Fruit fly (Drosophila melanogaster): ENCODE data around the gene CG32069.

Gene CG32069

DNA sequence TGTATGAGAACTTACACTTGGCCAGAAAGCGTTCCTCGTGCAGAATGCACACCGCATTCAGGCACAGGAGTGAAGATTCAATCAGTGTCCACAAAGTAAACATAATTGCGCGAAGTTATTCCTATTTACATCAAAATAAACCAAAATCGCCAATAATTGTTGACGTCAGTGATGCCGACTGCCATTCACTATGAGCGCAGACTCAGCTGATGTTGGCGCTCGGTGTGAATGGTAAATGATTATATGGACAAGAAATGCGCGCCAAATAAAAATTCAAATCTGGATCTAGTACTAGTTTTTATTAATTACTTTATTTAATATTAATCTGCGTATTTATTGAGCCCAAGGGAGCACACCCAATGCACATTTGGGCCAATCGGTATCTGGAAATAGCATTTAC lies at the start of gene CG32069:
CG32069 (minus strand) TSS at position 174 of the 400 bp plus-strand sequence.
- no peak for TF ChIP-seq CG14655 (GFP tag; optimal IDR thresholded peaks at IDR 0.05)
- TF ChIP-seq Pif1A (GFP tag; optimal IDR thresholded peaks at IDR 0.05): no peak

dm6 chr3L:11109454-11109853 lies 47.0 kb upstream of the CG32069 start, which contains the start of the genes CG34012 and emei:
Gene CG34012, minus strand, starts transcription at chr3L:11109505.
Gene emei, plus strand, starts transcription at chr3L:11109690.
- TF ChIP-seq CG17806 (tag; optimal IDR thresholded peaks at IDR 0.05) (no peak), CG8159 (tag; optimal IDR thresholded peaks at IDR 0.05) (no peak), CG9948 (tag; optimal IDR thresholded peaks at IDR 0.05) (no peak), Ets98B (GFP tag; IDR thresholded peaks at IDR 0.05) (no peak), CG12605 (GFP tag; IDR thresholded peaks at IDR 0.05) (no peak), gl (tag; optimal IDR thresholded peaks at IDR 0.05) (no peak), Pif1A (GFP tag; optimal IDR thresholded peaks at IDR 0.05) (no peak), fd96Ca (GFP tag; IDR thresholded peaks at IDR 0.05) (no peak), Pif1B (GFP tag; optimal IDR thresholded peaks at IDR 0.05) (no peak), Snoo (tag; optimal IDR thresholded peaks at IDR 0.05) (no peak), CG14655 (GFP tag; optimal IDR thresholded peaks at IDR 0.05) (no peak), CG8301 (tag; optimal IDR thresholded peaks at IDR 0.05) (no peak), D1 (tag; optimal IDR thresholded peaks at IDR 0.05) (no peak)

- no peak for TF ChIP-seq Pif1A (GFP tag; optimal IDR thresholded peaks at IDR 0.05)
- no peak for TF ChIP-seq CG14655 (GFP tag; optimal IDR thresholded peaks at IDR 0.05)
- TF ChIP-seq CG17806 (tag; optimal IDR thresholded peaks at IDR 0.05): no peak
- TF ChIP-seq Ets98B (GFP tag; IDR thresholded peaks at IDR 0.05): no peak
- TF ChIP-seq CG9948 (tag; optimal IDR thresholded peaks at IDR 0.05): no peak
- no peak for TF ChIP-seq Pif1B (GFP tag; optimal IDR thresholded peaks at IDR 0.05)
- TF ChIP-seq CG15710 (tag; optimal IDR thresholded peaks at IDR 0.05): no peak
- TF ChIP-seq CG8159 (tag; optimal IDR thresholded peaks at IDR 0.05): no peak
- no peak for TF ChIP-seq CG8301 (tag; optimal IDR thresholded peaks at IDR 0.05)
- no peak for TF ChIP-seq fd96Ca (GFP tag; IDR thresholded peaks at IDR 0.05)
- no peak for TF ChIP-seq D1 (tag; optimal IDR thresholded peaks at IDR 0.05)
- TF ChIP-seq rn (GFP tag; IDR thresholded peaks at IDR 0.05): no peak
Measured at dm6 chr3L:11107935-11108334, 45.5 kb upstream of the CG32069 start, which contains the start of gene CG12522. Gene CG12522, plus strand, starts transcription at chr3L:11108235.

DNA sequence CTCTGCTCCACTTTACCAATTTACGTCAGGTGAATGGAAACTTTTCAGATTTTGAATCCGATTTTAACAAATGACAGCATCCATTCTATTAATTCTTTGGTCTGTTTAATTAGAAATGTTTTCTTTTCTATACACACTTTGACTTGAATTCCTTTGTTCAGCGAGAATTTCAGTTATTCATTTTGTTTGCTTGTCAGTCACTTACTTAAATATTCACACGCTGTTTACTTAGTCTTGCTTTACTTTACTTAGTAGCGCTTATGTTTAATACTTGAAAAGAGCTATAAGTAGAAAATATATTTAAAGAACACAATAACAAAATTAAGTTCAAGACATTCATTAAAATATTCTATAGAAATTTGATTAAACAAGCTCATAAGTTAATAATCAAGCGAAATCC lies 45.0 kb upstream of the CG32069 start, which contains the start of gene CG32073:
CG32073 (minus strand) TSS at position 151 of the 400 bp plus-strand sequence.
- TF ChIP-seq CG9948 (tag; optimal IDR thresholded peaks at IDR 0.05) (no peak), Snoo (tag; optimal IDR thresholded peaks at IDR 0.05) (no peak), CG14655 (GFP tag; optimal IDR thresholded peaks at IDR 0.05) (no peak), CG12605 (GFP tag; IDR thresholded peaks at IDR 0.05) (no peak), CG8301 (tag; optimal IDR thresholded peaks at IDR 0.05) (no peak), Pif1A (GFP tag; optimal IDR thresholded peaks at IDR 0.05) (no peak), CG13204 (GFP tag; optimal IDR thresholded peaks at IDR 0.05) (no peak), CG8159 (tag; optimal IDR thresholded peaks at IDR 0.05) (no peak)

dm6 chr3L:11103773-11104172 lies 41.4 kb upstream of the CG32069 start, which contains the start of gene CG32071:
Gene CG32071, minus strand, starts transcription at chr3L:11103873.
- TF ChIP-seq CG9948 (tag; optimal IDR thresholded peaks at IDR 0.05) (no peak), Snoo (tag; optimal IDR thresholded peaks at IDR 0.05) (no peak), rn (GFP tag; IDR thresholded peaks at IDR 0.05) (no peak), CG12605 (GFP tag; IDR thresholded peaks at IDR 0.05) (no peak), Pif1B (GFP tag; optimal IDR thresholded peaks at IDR 0.05) (no peak), CG10348 (GFP tag; IDR thresholded peaks at IDR 0.05) (no peak), gl (tag; optimal IDR thresholded peaks at IDR 0.05) (no peak), CG34367 (tag; optimal IDR thresholded peaks at IDR 0.05) (no peak), CG17806 (tag; optimal IDR thresholded peaks at IDR 0.05) (no peak), CG15710 (tag; optimal IDR thresholded peaks at IDR 0.05) (no peak), CG32121 (GFP tag; IDR thresholded peaks at IDR 0.05) (no peak), CG8301 (tag; optimal IDR thresholded peaks at IDR 0.05) (no peak), CG14655 (GFP tag; optimal IDR thresholded peaks at IDR 0.05) (no peak), Pif1A (GFP tag; optimal IDR thresholded peaks at IDR 0.05) (no peak)

- TF ChIP-seq CG32121 (GFP tag; IDR thresholded peaks at IDR 0.05) (no peak), CG14655 (GFP tag; optimal IDR thresholded peaks at IDR 0.05) (no peak), CG9948 (tag; optimal IDR thresholded peaks at IDR 0.05) (no peak), Snoo (tag; optimal IDR thresholded peaks at IDR 0.05) (no peak), CG8301 (tag; optimal IDR thresholded peaks at IDR 0.05) (no peak), fd96Ca (GFP tag; IDR thresholded peaks at IDR 0.05) (no peak), Pif1B (GFP tag; optimal IDR thresholded peaks at IDR 0.05) (no peak), CG12605 (GFP tag; IDR thresholded peaks at IDR 0.05) (no peak), CG8159 (tag; optimal IDR thresholded peaks at IDR 0.05) (no peak)
Measured at dm6 chr3L:11102930-11103329, 40.5 kb upstream of the CG32069 start, which contains the start of gene Elo68alpha. Gene Elo68alpha, minus strand, starts transcription at chr3L:11103030.

- no peak for TF ChIP-seq CG13204 (GFP tag; optimal IDR thresholded peaks at IDR 0.05)
- no peak for TF ChIP-seq fd96Ca (GFP tag; IDR thresholded peaks at IDR 0.05)
Measured at dm6 chr3L:11101598-11101997, 39.2 kb upstream of the CG32069 start, which contains the start of gene Elo68beta. Gene Elo68beta, minus strand, starts transcription at chr3L:11101698.
